Fruit fly (Drosophila melanogaster): ENCODE results near the gene Rca1.
A peak's percentile ranks its signal among the peaks of the same experiment; 100 is the strongest.

Gene Rca1

dm6 chr2L:6830264-6830729, 21.8 kb upstream of the Rca1 start (continued):
- TF ChIP-seq pzg (GFP tag; optimal IDR thresholded peaks at IDR 0.05) (no peak), Sox100B (GFP tag; optimal IDR thresholded peaks at IDR 0.05) (peak; percentile 78), CG10959 (GFP tag; IDR thresholded peaks at IDR 0.05) (peak; percentile 54; the same call in 1 of the 2 replicates), CG11723 (GFP tag; optimal IDR thresholded peaks at IDR 0.05) (peak; percentile 18), dmrt11E (tag; optimal IDR thresholded peaks at IDR 0.05) (peak; percentile 85), Myb (GFP tag; optimal IDR thresholded peaks at IDR 0.05) (no peak), Optix (GFP tag; IDR thresholded peaks at IDR 0.05) (no peak), CG16863 (GFP tag; optimal IDR thresholded peaks at IDR 0.05) (no peak), Max (GFP tag; optimal IDR thresholded peaks at IDR 0.05) (peak; percentile 28), D (optimal IDR thresholded peaks at IDR 0.05) (no peak), D (GFP tag; optimal IDR thresholded peaks at IDR 0.05) (peak; percentile 66), Xbp1 (GFP tag; optimal IDR thresholded peaks at IDR 0.05) (peak; percentile 22), CG4424 (GFP tag; optimal IDR thresholded peaks at IDR 0.05) (peak; percentile 61), Side (GFP tag; optimal IDR thresholded peaks at IDR 0.05) (no peak), CG6683 (GFP tag; optimal IDR thresholded peaks at IDR 0.05) (peak; percentile 11), en (GFP tag; optimal IDR thresholded peaks at IDR 0.05) (peak; percentile 17), chn (GFP tag; optimal IDR thresholded peaks at IDR 0.05) (no peak), Xrp1 (GFP tag; IDR thresholded peaks at IDR 0.05) (peak; percentile 81), CG10321 (GFP tag; IDR thresholded peaks at IDR 0.05) (no peak), Chrac-16 (GFP tag; optimal IDR thresholded peaks at IDR 0.05) (peak; percentile 36), CG8944 (GFP tag; optimal IDR thresholded peaks at IDR 0.05) (no peak), cas (GFP tag; IDR thresholded peaks at IDR 0.05) (no peak), zen (tag; optimal IDR thresholded peaks at IDR 0.05) (peak; percentile 79), CG11695 (GFP tag; IDR thresholded peaks at IDR 0.05) (0 out of 3 replicates have a peak, but pooled peaks have one; percentile 54), cwo (GFP tag; optimal IDR thresholded peaks at IDR 0.05) (peak; percentile 35), TFAM (GFP tag; optimal IDR thresholded peaks at IDR 0.05) (no peak), Scr (GFP tag; IDR thresholded peaks at IDR 0.05; ENCODE audit: partially characterized antibody) (no peak), E2f2 (GFP tag; IDR thresholded peaks at IDR 0.05) (peak; percentile 40; the same call in 1 of the 2 replicates), HLH54F (GFP tag; optimal IDR thresholded peaks at IDR 0.05) (no peak), CG31224 (GFP tag; IDR thresholded peaks at IDR 0.05) (no peak), Ets65A (GFP tag) (peak; percentile 54), nmo (GFP tag; optimal IDR thresholded peaks at IDR 0.05) (peak; percentile 68), fd96Cb (tag; optimal IDR thresholded peaks at IDR 0.05) (peak; percentile 52), h (optimal IDR thresholded peaks at IDR 0.05) (no peak), Lpt (GFP tag; optimal IDR thresholded peaks at IDR 0.05) (no peak), CG13296 (GFP tag; optimal IDR thresholded peaks at IDR 0.05) (peak; percentile 12), CG14050 (GFP tag; IDR thresholded peaks at IDR 0.05) (no peak), Nf-YB (GFP tag; optimal IDR thresholded peaks at IDR 0.05) (peak; percentile 37), chm (GFP tag; IDR thresholded peaks at IDR 0.05) (no peak), CG43689 (GFP tag; IDR thresholded peaks at IDR 0.05) (no peak), CG4404 (GFP tag; IDR thresholded peaks at IDR 0.05) (peak; percentile 71), trem (tag; optimal IDR thresholded peaks at IDR 0.05) (peak; percentile 59), CG17361 (GFP tag; IDR thresholded peaks at IDR 0.05) (peak; percentile 86), lmd (GFP tag; IDR thresholded peaks at IDR 0.05) (peak; percentile 24; the same call in 1 of the 2 replicates), ara (GFP tag; IDR thresholded peaks at IDR 0.05) (peak; percentile 64), CG2889 (GFP tag; IDR thresholded peaks at IDR 0.05) (no peak), dan (GFP tag; IDR thresholded peaks at IDR 0.05) (no peak), psq (GFP tag; optimal IDR thresholded peaks at IDR 0.05) (no peak), Bgb (GFP tag; IDR thresholded peaks at IDR 0.05; ENCODE audit: partially characterized antibody) (no peak), CG31441 (GFP tag; IDR thresholded peaks at IDR 0.05) (peak; percentile 65; the same call in 1 of the 2 replicates), CG30431 (GFP tag; optimal IDR thresholded peaks at IDR 0.05) (peak; percentile 21), CG11398 (GFP tag; optimal IDR thresholded peaks at IDR 0.05) (no peak), CG10462 (GFP tag; optimal IDR thresholded peaks at IDR 0.05) (peak; percentile 17)

Data from whole organism, embryonic.